Fruit fly (Drosophila melanogaster): Measurements from ENCODE around the gene zfh2.

The zfh2 gene

DNA sequence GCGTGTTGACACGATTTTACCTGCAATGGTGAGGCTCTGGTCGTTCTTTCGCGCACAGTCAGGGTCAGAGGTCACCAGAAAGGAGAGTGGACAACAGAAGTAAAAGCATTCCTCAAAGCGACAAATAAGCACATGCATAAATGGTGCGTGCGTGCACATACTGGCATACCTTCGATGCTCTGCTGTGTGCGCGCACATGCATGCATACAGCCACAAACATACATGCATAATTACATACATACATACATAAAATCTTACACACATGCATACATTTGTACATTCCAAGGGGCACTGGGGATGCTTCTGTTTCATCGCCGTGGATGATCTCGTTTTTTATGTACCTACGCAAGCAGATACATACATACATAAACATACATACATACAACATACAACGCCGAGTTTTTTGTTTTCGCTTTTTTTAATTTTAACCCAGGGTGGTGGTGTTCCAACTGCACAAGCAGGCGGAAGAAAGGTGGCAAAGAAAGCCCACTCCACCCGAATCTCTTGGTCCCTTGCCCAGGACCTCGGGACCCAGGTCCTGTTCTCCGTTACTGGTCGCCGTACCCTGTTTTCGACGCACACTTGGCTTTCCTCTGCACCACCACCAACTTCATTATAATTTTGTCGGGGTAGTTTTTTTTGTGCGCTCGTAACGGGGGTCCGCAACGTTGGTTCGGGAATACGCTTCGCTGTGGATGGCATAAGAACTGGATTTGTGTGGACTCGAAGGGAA is 12.6 kb upstream of the zfh2 start, which contains the start of gene Asator:
Asator (minus strand) TSS at position 167 of the 733 bp plus-strand sequence.
- TF ChIP-seq psq (optimal IDR thresholded peaks at IDR 0.05): no peak
- TF ChIP-seq h (optimal IDR thresholded peaks at IDR 0.05): no peak
- no peak for TF ChIP-seq Myc (optimal IDR thresholded peaks at IDR 0.05)
- no peak for TF ChIP-seq Sin3A (optimal IDR thresholded peaks at IDR 0.05)
- no peak for TF ChIP-seq ttk (optimal IDR thresholded peaks at IDR 0.05)
- TF ChIP-seq insv (optimal IDR thresholded peaks at IDR 0.05): no peak

DNA sequence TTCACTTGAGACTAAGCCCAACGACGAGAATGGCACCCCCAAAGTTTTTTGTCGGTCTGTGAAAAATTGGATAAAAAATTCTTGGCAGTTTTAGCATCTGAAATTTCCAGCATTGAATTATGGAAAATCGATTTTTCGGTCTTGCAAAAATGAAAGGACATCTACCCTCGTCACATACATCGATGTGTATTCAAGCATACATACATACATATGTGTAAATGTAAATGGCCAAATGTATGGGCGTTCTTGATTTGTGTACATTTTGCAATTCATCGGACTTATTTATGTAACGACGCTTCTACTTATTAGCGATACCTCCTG is 12.1 kb upstream of the zfh2 start:
- no peak for TF ChIP-seq psq (optimal IDR thresholded peaks at IDR 0.05)
- no peak for TF ChIP-seq ttk (optimal IDR thresholded peaks at IDR 0.05)
- no peak for TF ChIP-seq Sin3A (optimal IDR thresholded peaks at IDR 0.05)
- TF ChIP-seq h (optimal IDR thresholded peaks at IDR 0.05): no peak
- no peak for TF ChIP-seq Myc (optimal IDR thresholded peaks at IDR 0.05)

DNA sequence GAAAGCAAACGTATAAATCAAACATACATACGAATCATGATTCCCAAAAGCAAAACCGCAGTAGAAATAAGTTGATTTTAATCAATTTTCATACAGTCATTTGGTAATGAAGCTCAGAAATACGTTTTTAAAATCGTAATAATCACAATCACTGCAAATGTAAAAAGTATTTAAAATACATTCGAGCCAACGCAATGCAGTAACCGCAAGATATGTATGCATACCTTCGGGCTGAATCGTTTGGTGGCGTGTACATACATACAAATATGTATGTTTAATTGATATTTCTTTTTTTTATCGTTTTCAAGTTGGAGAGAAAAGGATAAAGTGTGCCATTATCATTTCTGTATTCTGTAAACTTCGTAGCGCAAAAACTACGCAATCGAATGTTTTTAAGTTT is 11.5 kb upstream of the zfh2 start:
- TF ChIP-seq ttk (optimal IDR thresholded peaks at IDR 0.05) (no peak), h (optimal IDR thresholded peaks at IDR 0.05) (no peak), psq (optimal IDR thresholded peaks at IDR 0.05) (no peak), Sin3A (optimal IDR thresholded peaks at IDR 0.05) (no peak), Myc (optimal IDR thresholded peaks at IDR 0.05) (no peak), insv (optimal IDR thresholded peaks at IDR 0.05) (no peak)

DNA sequence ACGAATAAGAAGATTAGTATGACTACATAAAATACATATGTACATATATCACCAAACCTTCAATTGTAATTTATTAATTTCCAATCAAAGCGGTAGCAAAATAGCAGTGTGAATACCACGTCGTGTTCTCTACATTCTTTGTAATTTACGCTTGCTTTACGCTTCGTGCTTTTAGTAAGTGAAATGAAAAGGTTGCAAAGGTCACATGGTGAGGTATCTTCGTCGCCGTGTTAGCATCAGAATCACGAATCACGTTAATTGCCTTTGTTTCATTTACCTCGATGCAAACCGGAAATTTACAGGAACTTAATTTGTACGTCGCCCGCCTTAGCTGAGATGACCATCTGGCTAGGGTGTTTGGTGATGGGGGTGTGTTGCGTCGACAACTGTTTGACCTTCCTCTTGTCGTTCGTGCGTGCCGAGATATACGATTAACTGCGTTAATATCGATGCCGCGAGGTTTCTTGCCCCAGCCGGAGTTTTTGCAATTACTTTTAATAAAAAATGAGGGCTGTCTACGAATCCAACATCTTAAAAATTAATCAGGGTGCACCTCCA is 10.8 kb upstream of the zfh2 start:
- no peak for TF ChIP-seq ttk (optimal IDR thresholded peaks at IDR 0.05)
- no peak for TF ChIP-seq h (optimal IDR thresholded peaks at IDR 0.05)
- TF ChIP-seq Myc (optimal IDR thresholded peaks at IDR 0.05): no peak
- no peak for TF ChIP-seq Sin3A (optimal IDR thresholded peaks at IDR 0.05)
- no peak for TF ChIP-seq psq (optimal IDR thresholded peaks at IDR 0.05)
- no peak for TF ChIP-seq insv (optimal IDR thresholded peaks at IDR 0.05)

DNA sequence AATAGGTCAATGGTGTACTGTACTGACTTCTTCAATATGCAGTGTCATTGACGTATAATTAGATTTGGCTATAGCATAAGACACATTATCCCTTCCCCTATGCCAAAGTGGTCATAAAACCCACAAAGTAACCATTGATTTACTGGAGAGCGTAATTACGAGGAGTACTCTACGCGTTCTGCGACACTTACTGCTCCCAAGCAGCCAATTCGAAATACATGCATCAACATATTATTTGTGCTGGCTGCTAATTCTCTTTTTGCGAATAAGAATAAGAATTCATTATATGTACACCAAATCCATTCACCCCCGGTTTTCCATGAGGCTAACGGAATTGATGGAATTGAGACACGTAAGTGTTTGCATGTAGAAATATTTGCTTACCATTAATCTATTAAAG is 9.0 kb upstream of the zfh2 start:
- TF ChIP-seq insv (optimal IDR thresholded peaks at IDR 0.05): no peak
- TF ChIP-seq ttk (optimal IDR thresholded peaks at IDR 0.05): no peak
- no peak for TF ChIP-seq Sin3A (optimal IDR thresholded peaks at IDR 0.05)
- no peak for TF ChIP-seq psq (optimal IDR thresholded peaks at IDR 0.05)
- no peak for TF ChIP-seq h (optimal IDR thresholded peaks at IDR 0.05)

DNA sequence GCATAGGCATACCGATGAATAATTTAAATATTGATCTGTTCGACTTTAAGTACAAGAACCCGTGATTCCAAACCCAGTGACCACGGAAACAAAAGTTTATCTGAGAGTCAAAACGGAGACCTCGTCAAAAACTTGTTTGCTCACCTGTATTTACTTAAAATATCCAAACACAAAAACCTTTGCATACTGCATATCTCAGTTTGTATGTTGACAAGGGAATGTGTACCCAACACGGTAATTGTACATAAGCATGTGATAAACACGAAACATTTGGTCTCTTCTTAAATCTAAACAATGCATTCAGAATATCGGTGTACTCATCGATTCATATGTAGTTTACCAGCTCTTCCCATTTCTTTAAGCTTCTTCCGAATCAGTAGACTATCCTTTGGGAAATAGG is 3.9 kb upstream of the zfh2 start:
- TF ChIP-seq h (optimal IDR thresholded peaks at IDR 0.05) (no peak), Myc (optimal IDR thresholded peaks at IDR 0.05) (no peak), psq (optimal IDR thresholded peaks at IDR 0.05) (no peak), insv (optimal IDR thresholded peaks at IDR 0.05) (no peak), ttk (optimal IDR thresholded peaks at IDR 0.05) (no peak), Sin3A (optimal IDR thresholded peaks at IDR 0.05) (no peak)

DNA sequence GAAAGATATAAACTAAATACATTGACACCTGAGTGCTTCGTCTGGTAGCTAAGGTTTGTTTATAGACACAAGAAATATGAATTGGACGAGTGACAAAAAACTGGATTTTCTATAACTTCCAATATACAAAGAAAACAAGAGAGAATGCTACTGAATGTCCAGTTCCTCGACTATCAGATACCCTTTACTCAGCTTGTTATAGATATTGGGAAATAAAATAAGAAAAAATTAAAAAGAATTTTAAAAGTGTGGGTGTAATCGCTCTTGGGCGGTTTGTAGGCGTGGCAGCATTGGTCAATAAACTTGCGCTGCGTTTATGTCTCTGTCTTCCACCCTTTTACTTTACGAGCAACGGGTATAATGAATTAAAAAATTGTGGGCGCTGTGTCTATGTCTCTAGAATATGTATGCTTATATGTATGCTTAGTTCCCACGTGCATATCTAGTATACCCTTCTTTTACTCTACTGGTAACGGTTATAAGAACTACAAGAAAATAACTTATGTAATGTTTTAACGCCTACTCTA is 3.2 kb upstream of the zfh2 start:
- no peak for TF ChIP-seq psq (optimal IDR thresholded peaks at IDR 0.05)

DNA sequence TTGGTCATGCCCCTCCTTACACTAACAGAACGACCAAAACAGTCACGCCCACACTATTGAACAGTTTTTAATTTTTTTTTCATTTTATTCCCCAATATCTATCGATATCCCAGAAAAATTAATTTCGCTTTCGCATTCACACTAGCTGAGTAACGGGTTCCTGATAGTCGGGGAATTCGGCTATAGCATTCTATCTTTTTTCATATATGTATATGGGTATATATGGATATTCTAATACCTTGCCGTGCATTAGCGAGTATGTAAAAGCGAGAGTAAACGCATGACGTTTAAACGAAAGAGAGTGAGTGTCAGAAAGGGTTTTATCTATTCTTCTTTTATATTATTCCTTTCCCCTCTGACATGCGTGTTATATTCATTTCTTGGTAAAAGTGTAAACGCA is 2.5 kb upstream of the zfh2 start:
- TF ChIP-seq insv (optimal IDR thresholded peaks at IDR 0.05) (no peak), Myc (optimal IDR thresholded peaks at IDR 0.05) (no peak), ttk (optimal IDR thresholded peaks at IDR 0.05) (no peak), psq (optimal IDR thresholded peaks at IDR 0.05) (no peak), Sin3A (optimal IDR thresholded peaks at IDR 0.05) (no peak), h (optimal IDR thresholded peaks at IDR 0.05) (no peak)

DNA sequence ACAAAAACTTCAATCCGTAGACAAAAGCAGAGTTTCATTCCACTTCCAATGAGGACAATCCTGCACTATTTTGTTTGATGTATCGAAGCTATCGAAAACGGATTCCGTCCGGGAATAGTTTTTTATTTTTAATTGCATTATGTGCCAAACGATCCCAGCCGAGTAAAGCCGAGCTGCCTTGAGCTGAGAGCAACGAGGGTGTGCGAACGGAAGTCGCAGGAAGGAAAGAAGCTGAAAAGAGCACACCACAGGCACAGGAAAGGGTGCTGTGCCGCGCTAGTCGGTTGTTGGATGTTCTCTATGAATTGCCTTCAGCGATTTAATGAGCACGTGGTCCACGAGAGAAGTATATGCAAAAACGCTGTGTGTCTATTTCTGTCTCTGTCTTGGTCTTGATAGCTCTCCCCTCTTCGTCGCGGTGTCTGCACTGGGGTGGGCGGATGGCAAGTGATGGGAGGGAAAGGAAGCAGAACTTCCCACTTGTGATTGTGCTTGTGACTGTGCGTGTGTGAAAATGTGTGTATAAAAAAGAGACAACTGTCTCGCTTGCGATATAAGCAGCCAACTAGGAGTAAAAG is 989 bp downstream of the zfh2 start:
- TF ChIP-seq ttk (optimal IDR thresholded peaks at IDR 0.05) (no peak), insv (optimal IDR thresholded peaks at IDR 0.05) (no peak), h (optimal IDR thresholded peaks at IDR 0.05) (no peak), psq (optimal IDR thresholded peaks at IDR 0.05) (no peak), Myc (optimal IDR thresholded peaks at IDR 0.05) (no peak), Sin3A (optimal IDR thresholded peaks at IDR 0.05) (no peak)

DNA sequence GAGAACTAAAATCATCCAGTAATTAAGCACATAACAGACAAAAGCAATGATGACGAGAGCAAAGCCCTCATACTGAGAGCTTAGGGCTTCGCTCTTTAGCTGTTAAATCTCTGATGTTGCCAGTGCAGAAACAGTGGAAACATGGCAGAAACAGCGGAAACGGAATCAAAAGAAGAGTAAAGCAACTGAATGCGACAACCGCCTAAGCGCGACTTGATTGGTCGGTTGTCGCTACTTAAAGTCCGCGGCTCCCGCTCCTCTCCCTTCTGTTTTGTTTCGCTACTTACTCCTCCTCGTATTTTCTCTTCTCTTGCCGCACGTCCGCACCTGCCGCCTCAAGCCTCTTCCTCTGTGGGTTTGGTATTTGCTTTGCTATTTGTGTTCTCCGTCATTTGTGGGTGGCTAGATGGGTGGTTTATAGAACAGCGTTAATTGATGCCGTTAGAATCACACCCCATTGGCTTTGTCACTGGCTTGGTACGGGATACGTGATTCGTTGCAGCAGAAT is 3.6 kb downstream of the zfh2 start:
- no peak for TF ChIP-seq insv (optimal IDR thresholded peaks at IDR 0.05)

DNA sequence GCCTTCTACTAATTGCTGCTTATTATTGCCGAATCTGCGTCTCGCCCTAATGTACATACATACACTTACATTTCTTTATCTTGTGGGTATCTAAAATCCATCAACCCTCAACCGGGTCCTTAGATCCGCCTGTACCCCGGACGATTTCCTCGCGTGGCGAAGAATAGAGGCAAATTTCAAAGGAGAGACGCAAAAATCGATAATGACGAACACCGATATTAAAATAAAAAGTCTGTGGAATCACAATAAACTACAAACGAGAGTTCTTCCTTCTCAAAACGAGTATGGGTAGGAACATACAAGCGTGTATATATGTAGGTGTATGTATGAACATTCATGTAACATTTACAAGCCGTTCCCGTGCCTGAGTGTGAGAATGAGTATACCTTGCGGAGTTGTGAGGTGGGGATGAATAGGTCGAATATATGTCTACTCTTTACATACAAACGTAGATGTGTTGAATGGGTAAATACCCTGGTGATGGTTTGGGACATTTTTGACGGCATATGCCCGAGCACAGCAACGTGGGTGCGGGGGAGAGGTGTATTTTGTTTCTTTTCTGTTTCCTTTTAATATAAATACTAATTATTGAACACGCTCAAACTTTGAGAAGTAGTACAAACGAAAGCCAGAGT is 4.5 kb downstream of the zfh2 start:
- no peak for TF ChIP-seq Sin3A (optimal IDR thresholded peaks at IDR 0.05)

DNA sequence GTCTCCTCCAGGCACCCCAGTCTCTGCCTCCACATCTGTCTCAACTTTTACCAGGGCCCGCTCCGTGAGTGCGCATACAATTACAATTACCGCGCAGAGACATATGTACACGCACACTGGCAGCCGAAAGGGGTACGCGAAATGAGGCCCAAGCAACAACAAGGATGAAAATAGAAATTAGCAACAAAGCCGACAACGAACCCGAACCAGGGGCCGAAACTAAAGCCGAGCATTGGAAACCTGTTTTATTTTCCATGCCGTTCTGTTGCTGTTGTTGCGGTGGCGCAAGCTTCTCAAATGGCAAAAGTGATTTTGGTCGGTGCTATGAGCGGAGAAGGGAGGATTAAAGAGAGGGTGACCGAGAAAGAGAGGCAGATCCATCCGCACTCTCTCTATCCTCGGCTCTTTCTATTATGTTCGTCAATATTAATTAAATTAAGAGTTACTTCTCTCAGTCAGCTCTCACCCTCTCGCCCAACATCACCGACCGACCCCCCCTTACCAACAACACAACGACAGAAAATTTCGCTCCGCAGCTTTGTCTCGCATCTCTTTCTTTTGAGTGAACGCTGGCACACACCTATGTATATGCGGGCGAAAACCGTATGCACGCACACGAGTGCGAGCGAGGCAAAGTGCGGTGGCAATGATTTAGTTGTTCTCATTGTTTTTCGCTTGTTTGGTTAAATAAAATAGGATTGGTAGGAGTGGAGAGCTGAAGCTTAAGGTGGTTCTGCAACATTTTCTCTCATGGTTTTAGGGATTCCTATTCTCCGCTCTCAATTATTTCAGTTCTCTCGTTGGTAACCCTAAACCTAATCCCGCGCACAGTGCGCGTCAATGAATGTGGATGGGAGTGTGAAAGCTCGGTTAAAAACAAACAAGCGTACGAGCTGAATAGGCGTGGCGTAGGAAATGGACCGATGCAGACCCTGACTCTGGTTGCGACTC is 5.9 kb downstream of the zfh2 start:
- no peak for TF ChIP-seq Myc (optimal IDR thresholded peaks at IDR 0.05)
